Fruit fly (Drosophila melanogaster): ENCODE results near the gene CG45101.

Gene CG45101

dm6 chr3L:11053843-11054242 lies 10.9 kb upstream of the CG45101 start, which contains the start of gene CG7888 (continued):
- TF ChIP-seq CG8290 (GFP tag; optimal IDR thresholded peaks at IDR 0.05) (no peak), CG8290 (tag; optimal IDR thresholded peaks at IDR 0.05) (peak in 1 of 2 experiments; percentile 46)

- TF ChIP-seq Aef1 (GFP tag; IDR thresholded peaks at IDR 0.05) (peak; percentile 30; the same call in 1 of the 3 replicates), hb (GFP tag; IDR thresholded peaks at IDR 0.05; ENCODE audit: partially characterized antibody) (no peak), Dek (tag; optimal IDR thresholded peaks at IDR 0.05) (peak; percentile 73), CG12155 (GFP tag; optimal IDR thresholded peaks at IDR 0.05) (peak; percentile 64), CG17359 (tag; optimal IDR thresholded peaks at IDR 0.05) (peak; percentile 84), CG17802 (tag; optimal IDR thresholded peaks at IDR 0.05) (no peak), CkIIα-i1 (GFP tag; IDR thresholded peaks at IDR 0.05) (no peak), row (GFP tag; IDR thresholded peaks at IDR 0.05) (peak; percentile 93), MBD-R2 (GFP tag; IDR thresholded peaks at IDR 0.05) (peak; percentile 81), bab2 (GFP tag; optimal IDR thresholded peaks at IDR 0.05) (peak; percentile 61), Ets97D (GFP tag; optimal IDR thresholded peaks at IDR 0.05) (peak; percentile 30), CG1529 (GFP tag; optimal IDR thresholded peaks at IDR 0.05) (peak; percentile 59), gce (GFP tag; IDR thresholded peaks at IDR 0.05) (0 out of 3 replicates have a peak, but pooled peaks have one; percentile 5), bsh (GFP tag; optimal IDR thresholded peaks at IDR 0.05) (peak; percentile 54 to 80), Trl (optimal IDR thresholded peaks at IDR 0.05) (no peak), Trl (GFP tag; optimal IDR thresholded peaks at IDR 0.05) (peak; percentile 45), vfl (GFP tag; optimal IDR thresholded peaks at IDR 0.05) (peak; percentile 56), unc-4 (GFP tag; IDR thresholded peaks at IDR 0.05; ENCODE audit: partially characterized antibody) (no peak), CG9817 (tag; optimal IDR thresholded peaks at IDR 0.05) (peak; percentile 63), BEAF-32 (GFP tag; optimal IDR thresholded peaks at IDR 0.05) (no peak), gro (GFP tag; optimal IDR thresholded peaks at IDR 0.05) (peak; percentile 5), ftz-f1 (GFP tag; optimal IDR thresholded peaks at IDR 0.05) (no peak), CG10543 (GFP tag; optimal IDR thresholded peaks at IDR 0.05) (peak; percentile 54), Sox100B (GFP tag; optimal IDR thresholded peaks at IDR 0.05) (peak; percentile 74), MESR4 (GFP tag; optimal IDR thresholded peaks at IDR 0.05) (no peak), prd (optimal IDR thresholded peaks at IDR 0.05) (no peak), prd (GFP tag; IDR thresholded peaks at IDR 0.05) (peak; percentile 61; the same call in 2 of the 3 replicates), CG5245 (GFP tag; optimal IDR thresholded peaks at IDR 0.05) (peak; percentile 39), CG43689 (GFP tag; IDR thresholded peaks at IDR 0.05) (no peak), pfk (GFP tag; optimal IDR thresholded peaks at IDR 0.05) (no peak), NC2β (GFP tag; optimal IDR thresholded peaks at IDR 0.05) (peak; percentile 41), CG18476 (GFP tag; optimal IDR thresholded peaks at IDR 0.05) (peak; percentile 65), CG10267 (tag; optimal IDR thresholded peaks at IDR 0.05) (peak; percentile 81), Lhr (GFP tag; optimal IDR thresholded peaks at IDR 0.05) (peak; percentile 22), bowl (GFP tag; IDR thresholded peaks at IDR 0.05) (no peak), pnt (GFP tag; optimal IDR thresholded peaks at IDR 0.05) (peak; percentile 39), CG4820 (GFP tag; optimal IDR thresholded peaks at IDR 0.05) (peak; percentile 55), CG17328 (GFP tag; IDR thresholded peaks at IDR 0.05) (peak; percentile 75), rib (GFP tag; IDR thresholded peaks at IDR 0.05) (no peak), CG2120 (GFP tag; optimal IDR thresholded peaks at IDR 0.05) (peak; percentile 82), lov (optimal IDR thresholded peaks at IDR 0.05) (no peak), lov (GFP tag; IDR thresholded peaks at IDR 0.05) (0 out of 3 replicates have a peak, but pooled peaks have one; percentile 37), chinmo (GFP tag; IDR thresholded peaks at IDR 0.05; ENCODE audit: partially characterized antibody) (no peak), CG7556 (GFP tag; optimal IDR thresholded peaks at IDR 0.05) (peak; percentile 79), zfh2 (GFP tag; optimal IDR thresholded peaks at IDR 0.05) (no peak), lbe (GFP tag; optimal IDR thresholded peaks at IDR 0.05) (peak; percentile 58), CG17612 (GFP tag; IDR thresholded peaks at IDR 0.05) (0 out of 2 replicates have a peak, but pooled peaks have one; percentile 34), kni (GFP tag; optimal IDR thresholded peaks at IDR 0.05) (no peak)
Measured at dm6 chr3L:11061200-11061599, 3.6 kb upstream of the CG45101 start, which contains the start of the genes CG6321 and Blos2. Gene CG6321, minus strand, starts transcription at chr3L:11061224. Gene Blos2, plus strand, starts transcription at chr3L:11061571.

Data from whole organism, embryonic.